Worm (Caenorhabditis elegans) whole organism, dauer: ENCODE data around the gene M18.3.

Source experiments
- unc-62 ChIP-seq: sonication (generic microtip); optimal IDR thresholded peaks from 2 replicates; lab custom pipeline; 2017; ENCODE audit warnings: missing biosample characterization, missing genetic modification reagents, missing genetic modification characterization

The M18.3 gene

DNA sequence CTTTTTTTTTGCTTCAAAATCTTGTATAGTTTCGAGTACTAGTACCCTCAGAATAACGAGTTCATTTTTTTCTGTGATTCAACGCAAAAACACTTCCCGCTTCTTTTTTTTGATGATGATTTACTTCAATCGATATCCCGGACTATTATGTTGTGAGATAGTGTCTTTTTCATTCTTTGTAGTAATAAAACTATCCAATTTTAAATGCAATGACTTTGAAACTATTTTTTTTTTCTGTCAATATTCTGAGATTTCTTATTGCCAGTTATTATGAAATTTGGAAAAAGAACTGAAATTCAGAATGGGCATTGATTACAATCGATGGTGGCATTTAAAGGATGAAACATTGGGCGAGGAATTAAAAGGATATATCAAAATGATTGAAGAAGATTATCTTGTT is at the start of gene M18.3:
TSS of gene M18.3 (plus strand) at position 301 of the 400 bp plus-strand sequence.
- TF ChIP-seq unc-62 (GFP tag; lab: Kevin White, UChicago): no peak

DNA sequence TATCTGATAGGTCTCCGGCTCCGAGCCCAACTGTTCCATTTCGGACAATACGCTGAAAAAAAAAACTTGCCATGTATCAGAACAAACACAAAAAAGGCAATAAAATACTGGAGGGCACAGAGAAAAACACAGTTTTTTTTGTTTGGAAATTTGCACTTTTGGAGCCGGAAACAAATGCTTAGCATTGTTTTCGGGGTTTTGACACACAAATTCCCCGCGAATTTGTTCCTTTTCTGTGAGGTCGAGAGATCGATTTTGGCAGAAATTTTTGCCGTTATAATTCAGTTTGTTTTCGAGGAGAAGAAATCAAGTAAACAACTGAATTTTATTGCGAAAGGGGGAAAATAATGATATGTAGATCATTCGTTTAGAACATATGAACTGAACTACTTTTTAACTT is 49.1 kb upstream of the M18.3 start, which contains the start of gene K08E4.2:
TSS of gene K08E4.2 (minus strand) at position 54 of the 400 bp plus-strand sequence.
- no peak for TF ChIP-seq unc-62 (GFP tag; lab: Kevin White, UChicago)

DNA sequence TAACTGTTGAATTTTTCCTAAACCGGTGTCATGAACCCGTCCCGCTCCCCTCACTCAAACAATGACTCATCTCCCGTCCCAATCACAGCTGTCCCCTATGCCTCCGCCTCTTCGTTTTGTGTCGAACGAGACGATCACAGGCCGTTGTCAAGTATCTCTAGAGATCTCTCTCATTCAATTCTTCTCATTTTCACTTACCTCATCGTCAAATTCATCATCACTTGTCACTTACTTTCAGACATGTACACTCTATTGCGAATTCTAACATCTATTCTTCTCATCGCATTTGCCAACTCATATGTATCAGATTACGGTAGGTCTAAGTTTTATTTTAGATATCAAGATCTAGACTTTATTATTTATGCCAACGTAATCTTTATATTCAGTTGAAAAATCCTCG is 48.1 kb upstream of the M18.3 start, which contains the start of gene K08E4.3:
TSS of gene K08E4.3 (plus strand) at position 235 of the 400 bp plus-strand sequence.
- no peak for TF ChIP-seq unc-62 (GFP tag; lab: Kevin White, UChicago)

DNA sequence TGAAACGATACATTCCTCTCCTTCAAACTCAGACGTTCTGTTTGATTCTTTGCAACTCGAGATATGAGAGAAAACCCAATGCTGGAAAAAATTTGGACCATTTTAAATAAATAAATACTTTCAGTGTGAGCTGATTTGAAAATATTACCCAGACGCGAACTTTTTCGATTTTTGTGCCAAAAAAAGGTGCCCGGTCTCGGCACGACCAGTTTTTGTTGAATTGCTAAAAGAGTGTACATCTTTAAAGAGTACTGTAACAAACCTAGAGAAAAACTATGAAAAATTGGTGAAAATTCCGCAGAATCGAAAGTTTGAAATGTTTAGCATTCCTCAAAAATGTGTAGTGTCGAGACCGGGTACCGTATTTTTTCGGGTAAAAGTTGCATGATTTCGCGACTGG is 44.4 kb upstream of the M18.3 start, which contains the start of gene K08E4.8:
TSS of gene K08E4.8 (minus strand) at position 101 of the 400 bp plus-strand sequence.
- no peak for TF ChIP-seq unc-62 (GFP tag; lab: Kevin White, UChicago)

ce11 chrIV:12068590-12068989 is 37.1 kb upstream of the M18.3 start, which contains the start of gene bath-37:
Gene bath-37, plus strand, starts transcription at chrIV:12068890.
- no peak for TF ChIP-seq unc-62 (GFP tag; lab: Kevin White, UChicago)

- no peak for TF ChIP-seq unc-62 (GFP tag; lab: Kevin White, UChicago)
These were observed 30.2 kb upstream of the M18.3 start, which contains the start of gene K08E4.7 for ce11 chrIV:12075497-12075896. Gene K08E4.7, plus strand, starts transcription at chrIV:12075797.

DNA sequence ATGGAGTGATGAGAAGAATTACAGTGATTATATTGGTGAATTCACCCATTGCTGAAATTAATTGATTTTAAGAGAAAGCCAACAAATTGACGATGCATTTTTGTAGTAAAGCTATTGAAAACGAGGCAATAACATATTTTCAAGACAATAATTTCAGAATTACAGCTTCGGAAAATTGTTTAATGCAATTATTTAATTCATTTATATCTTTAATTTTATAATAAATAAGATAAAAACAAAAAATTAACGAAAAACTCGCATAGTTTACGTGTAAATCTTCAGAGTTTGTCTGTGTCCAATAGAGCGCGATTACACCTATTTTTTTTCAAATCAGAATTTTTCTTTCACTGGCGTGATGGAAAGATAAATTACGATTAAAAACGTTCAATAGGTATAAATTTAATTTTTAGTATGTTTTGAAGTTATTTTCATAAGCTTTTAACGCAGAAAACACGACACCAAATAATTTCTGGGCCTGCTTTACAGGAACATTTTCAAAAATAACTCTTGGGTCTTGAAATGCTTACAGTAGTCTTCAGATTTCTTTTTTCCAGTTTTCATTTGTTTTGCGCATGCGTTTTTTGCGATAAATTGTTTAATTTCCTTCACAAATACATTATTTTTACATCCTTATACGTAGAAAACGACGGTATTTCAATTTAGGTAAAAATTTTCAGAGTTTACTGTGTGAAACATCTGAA is 27.4 kb upstream of the M18.3 start, which contains the start of gene tmed-1:
TSS of gene tmed-1 (minus strand) at position 51 of the 701 bp plus-strand sequence.
- no peak for TF ChIP-seq unc-62 (GFP tag; lab: Kevin White, UChicago)

DNA sequence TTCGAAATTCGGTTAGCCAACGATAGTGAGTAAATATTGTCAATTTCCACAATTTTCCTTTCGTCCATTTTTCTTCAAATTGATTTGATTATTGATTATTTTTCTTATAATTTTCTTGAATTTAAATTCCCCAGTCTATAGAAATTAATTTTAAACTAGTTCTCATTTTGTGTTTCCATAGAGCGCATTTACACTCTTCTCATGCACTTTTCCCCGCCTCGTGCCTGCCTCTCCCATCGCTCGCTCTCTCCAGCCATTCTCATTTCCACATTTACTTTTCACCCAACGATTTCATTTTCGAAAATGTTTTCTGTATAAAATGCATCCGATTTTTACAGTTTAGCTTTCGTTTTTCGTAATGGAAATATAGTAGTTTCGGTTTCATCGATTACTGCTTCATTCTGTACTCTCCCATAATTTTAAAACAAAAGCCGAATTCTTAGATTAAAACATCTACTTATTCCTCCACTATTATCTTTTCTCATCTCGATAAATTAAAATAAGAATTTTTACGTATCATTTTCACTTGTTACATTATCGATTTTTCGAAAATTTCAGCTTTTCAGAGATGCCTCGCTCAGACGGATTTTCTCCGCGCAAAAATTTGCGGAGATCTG is 26.6 kb upstream of the M18.3 start, which contains the start of gene lex-1:
TSS of gene lex-1 (plus strand) at position 567 of the 617 bp plus-strand sequence.
- no peak for TF ChIP-seq unc-62 (GFP tag; lab: Kevin White, UChicago)

- TF ChIP-seq unc-62 (GFP tag; lab: Kevin White, UChicago): no peak
These were observed 24.9 kb upstream of the M18.3 start for ce11 chrIV:12080807-12081206.

- no peak for TF ChIP-seq unc-62 (GFP tag; lab: Kevin White, UChicago)
These were observed 21.5 kb upstream of the M18.3 start, which contains the start of gene repo-1 for ce11 chrIV:12084178-12084577. Gene repo-1, plus strand, starts transcription at chrIV:12084478.

DNA sequence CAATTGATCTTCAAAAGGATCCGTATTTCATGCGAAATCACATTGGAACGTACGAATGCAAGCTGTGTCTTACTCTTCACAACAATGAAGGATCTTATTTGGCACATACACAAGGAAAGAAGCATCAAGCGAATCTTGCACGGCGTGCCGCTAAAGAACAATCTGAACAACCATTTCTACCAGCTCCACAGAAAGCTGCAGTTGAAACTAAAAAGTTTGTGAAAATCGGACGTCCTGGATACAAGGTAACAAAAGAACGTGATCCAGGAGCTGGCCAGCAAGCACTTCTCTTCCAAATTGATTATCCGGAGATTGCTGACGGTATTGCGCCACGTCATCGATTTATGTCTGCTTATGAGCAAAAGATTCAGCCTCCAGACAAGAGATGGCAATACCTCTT is 21.1 kb upstream of the M18.3 start:
- TF ChIP-seq unc-62 (GFP tag; lab: Kevin White, UChicago): no peak

ce11 chrIV:12085120-12085519 is 20.5 kb upstream of the M18.3 start, which contains the start of gene rbm-34:
Gene rbm-34, plus strand, starts transcription at chrIV:12085420.
- no peak for TF ChIP-seq unc-62 (GFP tag; lab: Kevin White, UChicago)

DNA sequence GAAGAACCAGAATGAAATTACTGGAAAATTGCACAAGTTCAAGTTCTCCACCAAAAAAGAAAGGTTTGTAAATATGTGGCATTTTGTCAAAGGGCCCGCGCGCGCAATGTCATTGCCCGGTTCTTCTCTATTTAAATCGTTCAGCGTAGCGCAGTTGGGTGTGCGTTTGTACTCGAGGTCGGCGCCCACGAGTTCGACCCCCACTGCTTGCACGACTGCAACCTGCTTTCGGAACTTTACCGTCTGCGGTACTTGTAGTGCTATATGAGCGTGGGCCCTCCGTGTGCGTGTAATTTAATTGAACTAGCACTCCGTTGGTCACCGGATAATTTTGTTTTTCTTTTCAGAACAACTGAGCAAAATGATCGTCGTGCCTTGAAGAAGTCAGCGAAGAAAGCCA is 19.2 kb upstream of the M18.3 start:
- TF ChIP-seq unc-62 (GFP tag; lab: Kevin White, UChicago): no peak

ce11 chrIV:12088898-12089297 is 16.8 kb upstream of the M18.3 start:
- no peak for TF ChIP-seq unc-62 (GFP tag; lab: Kevin White, UChicago)

- TF ChIP-seq unc-62 (GFP tag; lab: Kevin White, UChicago): no peak
These were observed 16.1 kb upstream of the M18.3 start, which contains the start of gene F11A10.6 for ce11 chrIV:12089551-12089950. Gene F11A10.6, minus strand, starts transcription at chrIV:12089651.

- TF ChIP-seq unc-62 (GFP tag; lab: Kevin White, UChicago): no peak
These were observed 13.5 kb upstream of the M18.3 start, which contains the start of gene mig-32 for ce11 chrIV:12092113-12092512. Gene mig-32, minus strand, starts transcription at chrIV:12092213.
